Worm (Caenorhabditis elegans): ENCODE results near the gene F35H12.6.
A peak's percentile ranks its signal among the peaks of the same experiment; 100 is the strongest.

F35H12.6 gene

ce11 chrX:926125-926524 lies 13.0 kb downstream of the F35H12.6 start:
- TF ChIP-seq F57C9.4 (tag; optimal IDR thresholded peaks at IDR 0.05): no peak
- no peak for TF ChIP-seq rec-8 (tag; optimal IDR thresholded peaks at IDR 0.05)
- no peak for TF ChIP-seq hlh-12 (tag; optimal IDR thresholded peaks at IDR 0.05)
- no peak for TF ChIP-seq zfh-2 (GFP tag; conservative IDR thresholded peaks at IDR 0.05)
- TF ChIP-seq madf-10 (tag; optimal IDR thresholded peaks at IDR 0.05): no peak
- TF ChIP-seq cebp-1 (GFP tag; IDR thresholded peaks at IDR 0.05): no peak
- no peak for TF ChIP-seq cebp-1 (tag; optimal IDR thresholded peaks at IDR 0.05)
- no peak for TF ChIP-seq sea-2 (GFP tag; IDR thresholded peaks at IDR 0.05)
- no peak for TF ChIP-seq attf-5 (GFP tag; optimal IDR thresholded peaks at IDR 0.05)
- no peak for TF ChIP-seq Y67H2A.10 (GFP tag; conservative IDR thresholded peaks at IDR 0.05)
- TF ChIP-seq let-607 (tag; optimal IDR thresholded peaks at IDR 0.05): no peak
- no peak for TF ChIP-seq F55B11.4 (tag; optimal IDR thresholded peaks at IDR 0.05; ENCODE audit: borderline replicate concordance, insufficient read depth)
- TF ChIP-seq mcd-1 (GFP tag; IDR thresholded peaks at IDR 0.05): no peak
- no peak for TF ChIP-seq sptf-2 (GFP tag; optimal IDR thresholded peaks at IDR 0.05)
- no peak for TF ChIP-seq egl-44 (GFP tag; IDR thresholded peaks at IDR 0.05)

ce11 chrX:927632-928031 lies 14.5 kb downstream of the F35H12.6 start:
- TF ChIP-seq Y53F4B.3 (GFP tag; IDR thresholded peaks at IDR 0.05): no peak
- TF ChIP-seq nhr-27 (tag; optimal IDR thresholded peaks at IDR 0.05): no peak
- TF ChIP-seq ceh-27 (GFP tag; optimal IDR thresholded peaks at IDR 0.05): no peak
- TF ChIP-seq hrde-1 (tag; optimal IDR thresholded peaks at IDR 0.05; ENCODE audit: borderline replicate concordance): no peak
- no peak for TF ChIP-seq akir-1 (GFP tag; optimal IDR thresholded peaks at IDR 0.05)
- no peak for TF ChIP-seq unc-62 (GFP tag; optimal IDR thresholded peaks at IDR 0.05)
- TF ChIP-seq F52B5.7 (tag; optimal IDR thresholded peaks at IDR 0.05): no peak
- no peak for TF ChIP-seq mcd-1 (GFP tag; IDR thresholded peaks at IDR 0.05)

ce11 chrX:932874-933273 lies 19.8 kb downstream of the F35H12.6 start:
- 0 out of 2 replicates have a peak, but pooled peaks have one; percentile 45 for TF ChIP-seq K11D2.4 (GFP tag; IDR thresholded peaks at IDR 0.05)
- no peak for TF ChIP-seq attf-6 (GFP tag; IDR thresholded peaks at IDR 0.05)
- TF ChIP-seq him-1 (tag; optimal IDR thresholded peaks at IDR 0.05): no peak
- peak; percentile 4; the same call in 1 of the 2 replicates for TF ChIP-seq hmg-1.2 (GFP tag; IDR thresholded peaks at IDR 0.05)
- TF ChIP-seq ztf-18 (tag; optimal IDR thresholded peaks at IDR 0.05): no peak
- peak; percentile 0 for TF ChIP-seq ceh-27 (GFP tag; optimal IDR thresholded peaks at IDR 0.05)
- no peak for TF ChIP-seq F52B5.7 (tag; optimal IDR thresholded peaks at IDR 0.05)

- TF ChIP-seq nhr-80 (tag; optimal IDR thresholded peaks at IDR 0.05) (no peak), lin-26 (GFP tag; IDR thresholded peaks at IDR 0.05) (no peak), mes-4 (tag; optimal IDR thresholded peaks at IDR 0.05) (no peak), lsy-27 (tag; optimal IDR thresholded peaks at IDR 0.05; ENCODE audit: borderline replicate concordance, insufficient read depth) (no peak), madf-6 (GFP tag; IDR thresholded peaks at IDR 0.05) (no peak), snpc-3.4 (tag; optimal IDR thresholded peaks at IDR 0.05) (no peak)
Measured at ce11 chrX:933504-933903, 20.4 kb downstream of the F35H12.6 start, which contains the start of gene F35H12.1. Gene F35H12.1, plus strand, starts transcription at chrX:933804.

All from whole organism, young adult.